Worm (Caenorhabditis elegans) whole organism, L1 larva: ENCODE results near the gene npr-32.

Experiments used
- ceh-82 ChIP-seq, 3 experiments: fragments of 150-350 bp in 1 of 3; sonication (generic microtip) in 2 of 3; optimal IDR thresholded peaks; 2 replicates each; lab custom pipeline; 2014 to 2017; ENCODE audit warnings: missing biosample characterization in 3 of 3, missing genetic modification characterization in 3 of 3
- efl-3 ChIP-seq: fragments of 200-800 bp; sonication (Bioruptor generic); optimal IDR thresholded peaks from 2 replicates; lab custom pipeline; 2018; ENCODE audit warnings: mild to moderate bottlenecking, missing genetic modification characterization, missing compliant biosample characterization
- fkh-10 ChIP-seq: sonication (generic microtip); optimal IDR thresholded peaks from 2 replicates; lab custom pipeline; 2017; ENCODE audit warnings: missing biosample characterization, missing genetic modification reagents, missing genetic modification characterization
- nhr-76 ChIP-seq: sonication (generic microtip); optimal IDR thresholded peaks from 2 replicates; lab custom pipeline; 2017; ENCODE audit warnings: missing biosample characterization, missing genetic modification characterization
- nhr-77 ChIP-seq: fragments of 150-350 bp; optimal IDR thresholded peaks from 2 replicates; lab custom pipeline; 2014; ENCODE audit warnings: missing biosample characterization, missing genetic modification characterization
- unc-62 ChIP-seq: fragments of 150-350 bp; optimal IDR thresholded peaks from 2 replicates; lab custom pipeline; 2014; ENCODE audit warnings: missing biosample characterization, missing genetic modification reagents, missing genetic modification characterization

ce11 chrIV:17216048-17216447, 14.8 kb downstream of the npr-32 start, which contains the start of gene Y116A8B.1:
- TF ChIP-seq ceh-82 (tag; optimal IDR thresholded peaks at IDR 0.05; lab: Kevin White, UChicago): no peak
- no peak for TF ChIP-seq nhr-76
- no peak for TF ChIP-seq unc-62 (GFP tag; lab: Kevin White, UChicago)
- TF ChIP-seq efl-3: no peak
- no peak for TF ChIP-seq nhr-77 (tag; lab: Kevin White, UChicago)
- TF ChIP-seq fkh-10 (GFP tag; lab: Kevin White, UChicago): no peak
